Fruit fly (Drosophila melanogaster) whole organism, embryonic: Measurements from ENCODE around the gene CG14125.

ENCODE experiments used
- Asciz ChIP-seq: fragments of 200-800 bp; sonication (Bioruptor generic); optimal IDR thresholded peaks from 2 replicates; lab custom pipeline; 2017; ENCODE audit warnings: missing biosample characterization, mild to moderate bottlenecking, missing genetic modification characterization, missing genetic modification reagents
- Atf6 ChIP-seq: fragments of 200-800 bp; sonication (Bioruptor generic); IDR thresholded peaks from 2 replicates; pipeline ENCODE4 v1.3.6; 2022; ENCODE audit warnings: missing biosample characterization, missing genetic modification characterization
- BtbVII ChIP-seq: fragments of 200-800 bp; sonication (Bioruptor generic); optimal IDR thresholded peaks from 3 replicates; lab custom pipeline; 2017; ENCODE audit warnings: missing biosample characterization, mild to moderate bottlenecking, missing genetic modification characterization
- CG10209 ChIP-seq: fragments of 200-800 bp; sonication (Bioruptor generic); optimal IDR thresholded peaks from 3 replicates; lab custom pipeline; 2017; ENCODE audit warnings: missing biosample characterization, mild to moderate bottlenecking, missing genetic modification characterization, missing genetic modification reagents
- CG10959 ChIP-seq: fragments of 200-800 bp; sonication (Bioruptor generic); IDR thresholded peaks from 2 replicates; pipeline ENCODE4 v1.3.6; 2022; ENCODE audit warnings: missing biosample characterization, missing genetic modification characterization
- CG10979 ChIP-seq: fragments of 200-800 bp; sonication (Bioruptor generic); optimal IDR thresholded peaks from 2 replicates; lab custom pipeline; 2018; ENCODE audit warnings: missing biosample characterization, mild to moderate bottlenecking, missing genetic modification characterization, moderate library complexity
- CG11504 ChIP-seq: fragments of 200-800 bp; sonication (Bioruptor generic); optimal IDR thresholded peaks from 3 replicates; lab custom pipeline; 2019; ENCODE audit warnings: missing biosample characterization, mild to moderate bottlenecking, missing genetic modification characterization, moderate library complexity
- CG1233 ChIP-seq: fragments of 200-800 bp; sonication (Bioruptor generic); optimal IDR thresholded peaks from 4 replicates; lab custom pipeline; 2018; ENCODE audit warnings: missing biosample characterization, mild to moderate bottlenecking, missing genetic modification characterization
- CG12391 ChIP-seq: fragments of 200-800 bp; sonication (Bioruptor generic); optimal IDR thresholded peaks from 3 replicates; lab custom pipeline; 2018; ENCODE audit warnings: missing biosample characterization, mild to moderate bottlenecking, missing genetic modification characterization, moderate library complexity
- CG13624 ChIP-seq: fragments of 200-800 bp; sonication (Bioruptor generic); optimal IDR thresholded peaks from 2 replicates; lab custom pipeline; 2016; ENCODE audit warnings: missing biosample characterization, missing genetic modification characterization
- CG15514 ChIP-seq: fragments of 200-800 bp; sonication (Bioruptor generic); optimal IDR thresholded peaks from 3 replicates; lab custom pipeline; 2017; ENCODE audit warnings: missing biosample characterization, missing genetic modification characterization, mild to moderate bottlenecking, moderate library complexity, missing genetic modification reagents
- CG16813 ChIP-seq: fragments of 200-800 bp; sonication (Bioruptor generic); IDR thresholded peaks from 3 replicates; pipeline ENCODE4 v1.3.6; 2022; ENCODE audit warnings: missing biosample characterization, missing genetic modification characterization; ENCODE audit not compliant: partially characterized antibody
- CG17359 ChIP-seq: fragments of 200-800 bp; sonication (Bioruptor generic); optimal IDR thresholded peaks from 3 replicates; lab custom pipeline; 2018; ENCODE audit warnings: missing biosample characterization, mild to moderate bottlenecking, missing genetic modification characterization, moderate library complexity
- CG2712 ChIP-seq: fragments of 200-800 bp; optimal IDR thresholded peaks from 3 replicates; lab custom pipeline; 2019; ENCODE audit warnings: missing biosample characterization, mild to moderate bottlenecking, missing genetic modification characterization, moderate library complexity
- CG30020 ChIP-seq: fragments of 200-800 bp; optimal IDR thresholded peaks from 2 replicates; lab custom pipeline; 2019; ENCODE audit warnings: missing biosample characterization, mild to moderate bottlenecking, missing genetic modification characterization, moderate library complexity
- CG30431 ChIP-seq: fragments of 200-800 bp; sonication (Bioruptor generic); optimal IDR thresholded peaks from 2 replicates; lab custom pipeline; 2017; ENCODE audit warnings: missing biosample characterization, missing genetic modification characterization
- CG31388 ChIP-seq: fragments of 200-800 bp; sonication (Bioruptor generic); optimal IDR thresholded peaks from 2 replicates; lab custom pipeline; 2016; ENCODE audit warnings: missing biosample characterization, missing genetic modification characterization
- CG3163 ChIP-seq: fragments of 200-800 bp; sonication (Bioruptor generic); optimal IDR thresholded peaks from 3 replicates; lab custom pipeline; 2016; ENCODE audit warnings: missing biosample characterization, missing genetic modification characterization
- CG5953 ChIP-seq: fragments of 200-800 bp; sonication (Bioruptor generic); IDR thresholded peaks from 2 replicates; pipeline ENCODE4 v1.3.6; 2022; ENCODE audit warnings: missing biosample characterization, missing genetic modification characterization
- CG6813 ChIP-seq: fragments of 200-800 bp; sonication (Bioruptor generic); optimal IDR thresholded peaks from 2 replicates; lab custom pipeline; 2017; ENCODE audit warnings: missing biosample characterization, missing genetic modification characterization, mild to moderate bottlenecking, moderate library complexity, missing genetic modification reagents
- CG7357 ChIP-seq: fragments of 200-800 bp; sonication (Bioruptor generic); IDR thresholded peaks from 3 replicates; pipeline ENCODE4 v1.3.6; 2022; ENCODE audit warnings: missing biosample characterization, missing genetic modification characterization
- CG7556 ChIP-seq: fragments of 200-800 bp; sonication (Bioruptor generic); optimal IDR thresholded peaks from 2 replicates; lab custom pipeline; 2017; ENCODE audit warnings: missing biosample characterization, mild to moderate bottlenecking, missing genetic modification characterization
- CG7745 ChIP-seq: fragments of 200-800 bp; sonication (Bioruptor generic); optimal IDR thresholded peaks from 2 replicates; lab custom pipeline; 2018; ENCODE audit warnings: missing biosample characterization, mild to moderate bottlenecking, missing genetic modification characterization, moderate library complexity
- CG8388 ChIP-seq: fragments of 200-800 bp; sonication (Bioruptor generic); optimal IDR thresholded peaks from 2 replicates; lab custom pipeline; 2019; ENCODE audit warnings: missing biosample characterization, mild to moderate bottlenecking, missing genetic modification characterization, moderate library complexity
- CG8944 ChIP-seq: fragments of 200-800 bp; sonication (Bioruptor generic); optimal IDR thresholded peaks from 3 replicates; lab custom pipeline; 2016; ENCODE audit warnings: missing biosample characterization, missing genetic modification characterization
- Deaf1 ChIP-seq: fragments of 200-800 bp; optimal IDR thresholded peaks from 3 replicates; lab custom pipeline; 2019; ENCODE audit warnings: missing biosample characterization, mild to moderate bottlenecking, missing genetic modification characterization, moderate library complexity
- Doc3 ChIP-seq: fragments of 200-800 bp; sonication (Bioruptor generic); IDR thresholded peaks from 3 replicates; pipeline ENCODE4 v1.3.6; 2022; ENCODE audit warnings: missing biosample characterization, missing genetic modification characterization; ENCODE audit not compliant: partially characterized antibody
- Ets65A ChIP-seq: fragments of 200-800 bp; sonication (Bioruptor generic); peaks from one replicate; lab custom pipeline; 2016; ENCODE audit warnings: missing biosample characterization, missing genetic modification characterization
- Fer1 ChIP-seq: fragments of 200-800 bp; sonication (Bioruptor generic); optimal IDR thresholded peaks from 2 replicates; lab custom pipeline; 2017; ENCODE audit warnings: missing biosample characterization, mild to moderate bottlenecking, missing genetic modification characterization
- Hr39 ChIP-seq: fragments of >200 bp; optimal IDR thresholded peaks from 2 replicates; lab custom pipeline; 2017
- Mad ChIP-seq: fragments of 200-800 bp; sonication (Bioruptor generic); optimal IDR thresholded peaks from 2 replicates; lab custom pipeline; 2016; ENCODE audit warnings: missing biosample characterization, missing genetic modification characterization
- Vsx1 ChIP-seq: fragments of 200-800 bp; sonication (Bioruptor generic); optimal IDR thresholded peaks from 2 replicates; lab custom pipeline; 2017; ENCODE audit warnings: missing biosample characterization, mild to moderate bottlenecking, missing genetic modification characterization, missing genetic modification reagents
- ash1 ChIP-seq: fragments of 200-800 bp; sonication (Bioruptor generic); optimal IDR thresholded peaks from 2 replicates; lab custom pipeline; 2018; ENCODE audit warnings: missing biosample characterization, mild to moderate bottlenecking, missing genetic modification characterization
- bab2 ChIP-seq: fragments of 200-800 bp; sonication (Bioruptor generic); optimal IDR thresholded peaks from 2 replicates; lab custom pipeline; 2016; ENCODE audit warnings: missing biosample characterization, missing genetic modification characterization
- fd64A ChIP-seq: fragments of 200-800 bp; sonication (Bioruptor generic); optimal IDR thresholded peaks from 3 replicates; lab custom pipeline; 2018; ENCODE audit warnings: missing biosample characterization, mild to moderate bottlenecking, missing genetic modification characterization
- gfzf ChIP-seq: fragments of 200-800 bp; sonication (Bioruptor generic); optimal IDR thresholded peaks from 2 replicates; lab custom pipeline; 2016; ENCODE audit warnings: missing biosample characterization, mild to moderate bottlenecking, missing genetic modification characterization, moderate library complexity
- her ChIP-seq: fragments of 200-800 bp; sonication (Bioruptor generic); optimal IDR thresholded peaks from 2 replicates; lab custom pipeline; 2016; ENCODE audit warnings: missing biosample characterization, missing genetic modification characterization
- hkb ChIP-seq, 2 experiments: fragments of 200-800 bp in 1 of 2; fragments of >200 bp in 1 of 2; sonication (Bioruptor generic) in 1 of 2; IDR thresholded peaks in 1 of 2; optimal IDR thresholded peaks in 1 of 2; 2 replicates each; pipeline versions ENCODE4 v1.3.6 to Lab custom; 2017 to 2022; ENCODE audit warnings: missing biosample characterization in 1 of 2, missing genetic modification characterization in 1 of 2
- insv ChIP-seq, 2 experiments: fragments of 200-800 bp; sonication (Bioruptor generic); optimal IDR thresholded peaks; 3 replicates each; lab custom pipeline; 2016 to 2018; ENCODE audit warnings: missing biosample characterization in 2 of 2, missing genetic modification characterization in 2 of 2
- lab ChIP-seq: fragments of 200-800 bp; sonication (Bioruptor generic); optimal IDR thresholded peaks from 3 replicates; lab custom pipeline; 2017; ENCODE audit warnings: missing biosample characterization, missing genetic modification characterization, mild to moderate bottlenecking, moderate library complexity, missing genetic modification reagents
- nerfin-1 ChIP-seq: fragments of 200-800 bp; sonication (Bioruptor generic); optimal IDR thresholded peaks from 3 replicates; lab custom pipeline; 2019; ENCODE audit warnings: missing biosample characterization, mild to moderate bottlenecking, missing genetic modification characterization, moderate library complexity
- row ChIP-seq: fragments of 200-800 bp; sonication (Bioruptor generic); IDR thresholded peaks from 3 replicates; pipeline ENCODE4 v1.3.6; 2022; ENCODE audit warnings: missing biosample characterization, missing genetic modification characterization
- sens-2 ChIP-seq: fragments of 200-800 bp; sonication (Bioruptor generic); IDR thresholded peaks from 2 replicates; pipeline ENCODE4 v1.3.6; 2022; ENCODE audit warnings: missing biosample characterization, missing genetic modification characterization
- sna ChIP-seq: fragments of 200-800 bp; sonication (Bioruptor generic); IDR thresholded peaks from 2 replicates; pipeline ENCODE4 v1.3.6; 2022; ENCODE audit warnings: missing biosample characterization, missing genetic modification characterization; ENCODE audit not compliant: partially characterized antibody
- tap ChIP-seq: fragments of 200-800 bp; optimal IDR thresholded peaks from 3 replicates; lab custom pipeline; 2019; ENCODE audit warnings: missing biosample characterization, mild to moderate bottlenecking, missing genetic modification characterization, moderate library complexity
- tx ChIP-seq: fragments of 200-800 bp; sonication (Bioruptor generic); optimal IDR thresholded peaks from 2 replicates; lab custom pipeline; 2016; ENCODE audit warnings: missing biosample characterization, missing genetic modification characterization
- yki ChIP-seq: fragments of >200 bp; optimal IDR thresholded peaks from 3 replicates; lab custom pipeline; 2018
- zf30C ChIP-seq: fragments of 200-800 bp; sonication (Bioruptor generic); optimal IDR thresholded peaks from 3 replicates; lab custom pipeline; 2018; ENCODE audit warnings: missing biosample characterization, mild to moderate bottlenecking, missing genetic modification characterization

CG14125 gene

DNA sequence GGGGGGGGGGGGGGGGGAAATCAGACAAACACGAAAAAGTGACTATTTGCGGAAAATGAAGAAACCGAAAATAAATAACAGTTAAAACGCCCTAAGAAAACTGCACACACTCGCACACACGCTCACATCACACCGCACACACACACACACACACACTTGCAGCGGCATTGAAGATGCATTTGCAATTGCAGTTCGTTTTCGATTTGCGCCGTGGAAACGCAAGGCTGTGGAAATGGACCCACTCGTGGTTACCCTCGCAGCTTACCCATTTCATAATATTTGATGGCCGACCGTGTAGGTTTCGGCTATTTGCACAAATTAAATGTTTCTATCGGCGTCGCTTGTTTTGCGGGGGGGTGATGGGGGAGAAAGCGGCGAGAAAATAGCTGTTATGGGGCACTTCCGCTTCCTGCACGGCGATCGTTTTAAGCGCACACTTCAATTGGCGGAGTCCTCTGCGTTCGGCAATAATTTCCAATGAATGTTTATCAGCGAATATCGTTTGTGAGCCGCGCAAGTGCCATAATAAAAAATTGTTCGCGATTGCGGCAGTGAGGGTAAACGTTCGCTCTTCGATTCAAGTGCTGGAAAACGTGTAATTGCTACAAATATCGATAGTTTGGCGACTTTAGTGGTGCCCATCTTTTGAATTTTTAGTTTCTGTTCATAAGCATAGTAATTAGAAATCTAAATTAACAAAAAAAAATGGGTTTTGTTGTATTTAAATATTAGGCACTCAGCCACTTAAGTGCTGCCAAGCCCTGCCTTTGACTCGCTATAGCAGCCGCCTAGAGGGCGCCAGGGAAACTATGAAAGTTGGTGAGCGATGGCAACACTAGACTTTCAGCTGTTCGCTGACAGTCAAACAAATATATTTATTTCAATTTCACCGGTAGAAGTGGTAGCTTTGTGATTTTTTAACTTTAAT lies 27.9 kb downstream of the CG14125 start, which contains the start of the genes Pop2 and CG6928 (continued):
- peak; percentile 38 for TF ChIP-seq Vsx1 (GFP tag; lab: Kevin White, UChicago)
- TF ChIP-seq CG30020, result peak; percentile 42
- peak; percentile 60 for TF ChIP-seq CG10209 (GFP tag; lab: Kevin White, UChicago)
- no peak for TF ChIP-seq CG7745 (tag; lab: Kevin White, UChicago)
- peak; percentile 92 for TF ChIP-seq sna (GFP tag; lab: Robert Waterston, UW)
- peak; percentile 77 for TF ChIP-seq CG2712 (tag; lab: Kevin White, UChicago)
- no peak for TF ChIP-seq Asciz (GFP tag; lab: Kevin White, UChicago)
- peak; percentile 82 for TF ChIP-seq CG15514 (GFP tag; lab: Kevin White, UChicago)
- peak; percentile 71 for TF ChIP-seq CG11504 (tag; lab: Kevin White, UChicago)
- TF ChIP-seq zf30C (GFP tag; lab: Kevin White, UChicago), result no peak
- no peak for TF ChIP-seq CG6813
- TF ChIP-seq Mad (GFP tag; lab: Kevin White, UChicago), result peak; percentile 82
- TF ChIP-seq Ets65A, result peak; percentile 99
- peak; percentile 79 for TF ChIP-seq CG12391 (tag; lab: Kevin White, UChicago)
- no peak for TF ChIP-seq Hr39 (lab: Kevin White, UChicago)
- TF ChIP-seq CG8944 (GFP tag; lab: Kevin White, UChicago), result peak; percentile 87
- peak; percentile 51 for TF ChIP-seq CG10979 (tag; lab: Kevin White, UChicago)
- TF ChIP-seq CG7556 (GFP tag; lab: Kevin White, UChicago), result peak; percentile 52
- peak; percentile 55 for TF ChIP-seq CG17359 (tag; lab: Kevin White, UChicago)
- TF ChIP-seq tx (GFP tag; lab: Kevin White, UChicago), result peak; percentile 82
- TF ChIP-seq fd64A, result no peak
- peak; percentile 73 for TF ChIP-seq Atf6 (GFP tag; lab: Robert Waterston, UW)
- TF ChIP-seq CG8388 (GFP tag; lab: Kevin White, UChicago), result peak; percentile 78
- peak in 1 of 2 experiments; percentile 53 for TF ChIP-seq insv (GFP tag; optimal IDR thresholded peaks at IDR 0.05; lab: Kevin White, UChicago)
- TF ChIP-seq CG1233 (GFP tag; lab: Kevin White, UChicago), result peak; percentile 50
- TF ChIP-seq CG31388 (GFP tag; lab: Kevin White, UChicago), result peak; percentile 61
- peak; percentile 86 for TF ChIP-seq bab2 (GFP tag; lab: Kevin White, UChicago)
- TF ChIP-seq sens-2, result no peak
- TF ChIP-seq nerfin-1, result peak; percentile 13
- TF ChIP-seq Deaf1 (tag; lab: Kevin White, UChicago), result peak; percentile 31
- TF ChIP-seq BtbVII (GFP tag; lab: Kevin White, UChicago), result no peak
- peak; percentile 76 for TF ChIP-seq her (GFP tag; lab: Kevin White, UChicago)
- TF ChIP-seq CG30431 (GFP tag; lab: Kevin White, UChicago), result peak; percentile 52
- peak; percentile 83 for TF ChIP-seq CG13624 (GFP tag; lab: Kevin White, UChicago)
- TF ChIP-seq CG16813, result peak; percentile 88
- TF ChIP-seq CG7357 (GFP tag; lab: Robert Waterston, UW), result no peak
- peak; percentile 95 for TF ChIP-seq hkb (optimal IDR thresholded peaks at IDR 0.05; lab: Kevin White, UChicago)
- peak; percentile 59; the same call in 1 of the 2 replicates for TF ChIP-seq hkb (GFP tag; IDR thresholded peaks at IDR 0.05; lab: Robert Waterston, UW)
- peak; percentile 45 for TF ChIP-seq gfzf (GFP tag; lab: Kevin White, UChicago)
- peak; percentile 51 for TF ChIP-seq CG10959
- no peak for TF ChIP-seq yki (lab: Kevin White, UChicago)
- peak; percentile 73 for TF ChIP-seq CG3163 (GFP tag; lab: Kevin White, UChicago)
- TF ChIP-seq Doc3, result peak; percentile 87
- peak; percentile 77 for TF ChIP-seq row
- no peak for TF ChIP-seq tap (tag; lab: Kevin White, UChicago)
- TF ChIP-seq ash1 (GFP tag; lab: Kevin White, UChicago), result no peak
- peak; percentile 33 for TF ChIP-seq Fer1 (GFP tag; lab: Kevin White, UChicago)
- TF ChIP-seq CG5953, result no peak
- peak; percentile 79 for TF ChIP-seq lab (GFP tag; lab: Kevin White, UChicago)
